Worm (Caenorhabditis elegans): ENCODE data around the gene fbxa-12.

DNA sequence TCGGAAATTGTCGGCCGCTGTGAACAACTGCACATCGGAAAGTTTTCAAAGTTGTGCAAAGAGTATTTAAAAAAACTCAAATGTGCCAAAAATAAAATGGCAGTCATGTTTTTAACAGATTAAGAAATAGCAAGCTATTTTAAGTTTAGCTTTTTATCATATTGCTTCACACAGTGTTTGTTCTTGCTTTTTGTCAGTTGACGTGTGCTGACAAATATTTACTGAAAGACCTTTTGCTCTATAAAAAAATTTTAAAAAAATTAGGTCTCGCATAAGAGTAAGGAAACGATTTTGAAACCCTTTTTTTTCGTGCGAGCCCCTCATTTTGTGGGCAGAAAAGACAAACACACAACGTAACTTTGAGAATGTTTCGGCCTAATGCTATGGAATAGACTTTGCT is 36.0 kb downstream of the fbxa-12 start, which contains the start of gene fbxa-71:
- TF ChIP-seq ces-1 (GFP tag; optimal IDR thresholded peaks at IDR 0.05): no peak
- TF ChIP-seq lin-15B (tag; optimal IDR thresholded peaks at IDR 0.05): no peak
- TF ChIP-seq ama-1 (optimal IDR thresholded peaks at IDR 0.05): no peak
- TF ChIP-seq ceh-82 (tag; optimal IDR thresholded peaks at IDR 0.05): no peak
- no peak for TF ChIP-seq madf-5 (GFP tag; IDR thresholded peaks at IDR 0.05)
- no peak for TF ChIP-seq daf-16 (GFP tag; optimal IDR thresholded peaks at IDR 0.05)
- TF ChIP-seq daf-16 (tag; optimal IDR thresholded peaks at IDR 0.05): no peak
- TF ChIP-seq R02D3.7 (tag; optimal IDR thresholded peaks at IDR 0.05): no peak

Measured in whole organism, L4 larva.